Worm (Caenorhabditis elegans) whole organism, L3 larva: ENCODE measurements around the gene lido-12.

Experiments used
- egl-27 ChIP-seq: sonication (generic microtip); optimal IDR thresholded peaks from 4 replicates; lab custom pipeline; 2017; ENCODE audit warnings: missing biosample characterization, missing genetic modification reagents, missing genetic modification characterization
- elt-3 ChIP-seq, 3 experiments: fragments of 150-350 bp in 1 of 3; sonication (generic microtip) in 2 of 3; optimal IDR thresholded peaks; 2 replicates in 2 of 3; 4 replicates in 1 of 3; lab custom pipeline; 2014 to 2017; ENCODE audit warnings: missing biosample characterization in 3 of 3, missing genetic modification characterization in 3 of 3
- fos-1 ChIP-seq: fragments of 150-350 bp; optimal IDR thresholded peaks from 2 replicates; lab custom pipeline; 2014; ENCODE audit warnings: missing biosample characterization, missing genetic modification characterization
- hmg-11 ChIP-seq: sonication (generic microtip); optimal IDR thresholded peaks from 2 replicates; lab custom pipeline; 2016; ENCODE audit warnings: missing genetic modification characterization, missing compliant biosample characterization
- lin-15B ChIP-seq: fragments of 150-350 bp; optimal IDR thresholded peaks from 2 replicates; lab custom pipeline; 2014; ENCODE audit warnings: missing biosample characterization, missing genetic modification characterization
- lin-39 ChIP-seq: fragments of 150-350 bp; optimal IDR thresholded peaks from 2 replicates; lab custom pipeline; 2018; ENCODE audit warnings: missing biosample characterization, missing genetic modification reagents, missing genetic modification characterization
- mdl-1 ChIP-seq: fragments of 150-350 bp; optimal IDR thresholded peaks from 2 replicates; lab custom pipeline; 2014; ENCODE audit warnings: missing biosample characterization, missing genetic modification characterization
- nhr-23 ChIP-seq: fragments of 150-350 bp; optimal IDR thresholded peaks from 2 replicates; lab custom pipeline; 2014; ENCODE audit warnings: missing biosample characterization, missing genetic modification reagents, missing genetic modification characterization
- nhr-237 ChIP-seq: fragments of 150-350 bp; optimal IDR thresholded peaks from 2 replicates; lab custom pipeline; 2014; ENCODE audit warnings: missing biosample characterization, missing genetic modification characterization
- nhr-25 ChIP-seq: sonication (generic microtip); optimal IDR thresholded peaks from 2 replicates; lab custom pipeline; 2017; ENCODE audit warnings: missing biosample characterization, missing genetic modification characterization
- nhr-28 ChIP-seq: fragments of 150-350 bp; optimal IDR thresholded peaks from 2 replicates; lab custom pipeline; 2014; ENCODE audit warnings: missing biosample characterization, missing genetic modification characterization
- nhr-43 ChIP-seq: sonication (generic microtip); optimal IDR thresholded peaks from 2 replicates; lab custom pipeline; 2016; ENCODE audit warnings: mild to moderate bottlenecking, missing genetic modification characterization, missing compliant biosample characterization; ENCODE audit not compliant: poor library complexity, severe bottlenecking
- skn-1 ChIP-seq: fragments of 150-350 bp; optimal IDR thresholded peaks from 2 replicates; lab custom pipeline; 2014; ENCODE audit warnings: missing biosample characterization, missing genetic modification characterization
- snpc-4 ChIP-seq: fragments of 150-350 bp; optimal IDR thresholded peaks from 2 replicates; lab custom pipeline; 2014; ENCODE audit warnings: missing biosample characterization, missing genetic modification characterization

DNA sequence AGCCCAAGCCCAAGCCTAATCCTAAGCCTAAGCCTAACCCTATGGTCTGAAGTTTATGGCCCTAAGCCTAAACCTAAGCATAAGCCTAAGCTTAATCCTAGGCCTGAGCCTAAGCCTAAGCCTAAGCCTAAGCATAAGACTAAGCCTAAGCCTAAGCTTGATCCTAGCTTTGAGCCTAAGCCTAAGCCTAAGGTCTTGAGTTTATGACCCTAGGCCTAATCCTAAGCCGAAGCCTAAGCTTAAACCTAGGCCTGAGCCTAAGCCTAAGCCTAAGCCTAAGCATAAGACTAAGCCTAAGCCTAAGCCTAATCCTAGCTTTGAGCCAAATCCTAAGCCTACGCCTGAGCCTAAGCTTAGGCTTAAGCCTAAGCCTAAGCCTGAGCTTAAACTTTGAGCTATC is 26.5 kb upstream of the lido-12 start:
- TF ChIP-seq hmg-11 (tag; lab: Kevin White, UChicago) (no peak), snpc-4 (no peak), nhr-237 (tag; lab: Kevin White, UChicago) (no peak), nhr-28 (tag; lab: Kevin White, UChicago) (no peak), lin-15B (tag; lab: Kevin White, UChicago) (no peak), mdl-1 (no peak), lin-39 (tag; lab: Kevin White, UChicago) (no peak), nhr-23 (tag; lab: Kevin White, UChicago) (no peak), egl-27 (tag; lab: Kevin White, UChicago) (no peak), nhr-25 (no peak), elt-3 (tag; optimal IDR thresholded peaks at IDR 0.05; lab: Kevin White, UChicago) (no peak), fos-1 (tag; lab: Kevin White, UChicago) (no peak), skn-1 (tag; lab: Kevin White, UChicago) (no peak), nhr-43 (tag; lab: Kevin White, UChicago) (no peak)
